Worm (Caenorhabditis elegans) whole organism, L2 larva: Measurements from ENCODE around the gene fbxa-170.

ENCODE experiments used
- F13H6.1 ChIP-seq: sonication (generic microtip); optimal IDR thresholded peaks from 2 replicates; lab custom pipeline; 2016; ENCODE audit warnings: missing genetic modification characterization, missing compliant biosample characterization
- Y55F3AM.14 ChIP-seq: fragments of 200-800 bp; sonication (Bioruptor generic); optimal IDR thresholded peaks from 2 replicates; lab custom pipeline; 2018; ENCODE audit warnings: mild to moderate bottlenecking, missing genetic modification characterization, missing compliant biosample characterization
- alr-1 ChIP-seq: fragments of 150-350 bp; optimal IDR thresholded peaks from 2 replicates; lab custom pipeline; 2014; ENCODE audit warnings: missing biosample characterization, missing genetic modification characterization
- blmp-1 ChIP-seq: sonication (generic microtip); optimal IDR thresholded peaks from 2 replicates; lab custom pipeline; 2017; ENCODE audit warnings: missing genetic modification characterization, mild to moderate bottlenecking, missing compliant biosample characterization, antibody characterized with exemption, moderate library complexity; ENCODE audit not compliant: insufficient read depth
- ceh-16 ChIP-seq: fragments of 150-350 bp; optimal IDR thresholded peaks from 2 replicates; lab custom pipeline; 2014; ENCODE audit warnings: missing biosample characterization, missing genetic modification characterization
- ceh-82 ChIP-seq: fragments of 150-350 bp; optimal IDR thresholded peaks from 2 replicates; lab custom pipeline; 2014; ENCODE audit warnings: missing biosample characterization, missing genetic modification characterization
- crh-2 ChIP-seq: sonication (generic microtip); optimal IDR thresholded peaks from 2 replicates; lab custom pipeline; 2017; ENCODE audit warnings: missing biosample characterization, missing genetic modification characterization
- dmd-4 ChIP-seq: sonication (generic microtip); optimal IDR thresholded peaks from 2 replicates; lab custom pipeline; 2017; ENCODE audit warnings: missing biosample characterization, missing genetic modification characterization
- elt-1 ChIP-seq: fragments of 150-350 bp; optimal IDR thresholded peaks from 2 replicates; lab custom pipeline; 2014; ENCODE audit warnings: missing biosample characterization, missing genetic modification characterization
- elt-3 ChIP-seq: sonication (generic microtip); optimal IDR thresholded peaks from 2 replicates; lab custom pipeline; 2017; ENCODE audit warnings: missing biosample characterization, missing genetic modification characterization
- fos-1 ChIP-seq: fragments of 150-350 bp; optimal IDR thresholded peaks from 2 replicates; lab custom pipeline; 2014; ENCODE audit warnings: missing biosample characterization, missing genetic modification characterization
- lin-11 ChIP-seq: fragments of 150-350 bp; sonication (generic microtip); optimal IDR thresholded peaks from 2 replicates; lab custom pipeline; 2014; ENCODE audit warnings: missing biosample characterization, missing genetic modification characterization, inconsistent platforms, mixed read lengths
- lin-13 ChIP-seq: fragments of 150-350 bp; optimal IDR thresholded peaks from 2 replicates; lab custom pipeline; 2014; ENCODE audit warnings: missing biosample characterization, missing genetic modification reagents, missing genetic modification characterization
- lin-39 ChIP-seq: fragments of 150-350 bp; optimal IDR thresholded peaks from 2 replicates; lab custom pipeline; 2014; ENCODE audit warnings: missing biosample characterization, missing genetic modification reagents, missing genetic modification characterization
- lsy-2 ChIP-seq, 2 experiments: fragments of 150-350 bp in 1 of 2; sonication (generic microtip) in 1 of 2; optimal IDR thresholded peaks; 2 replicates each; lab custom pipeline; 2014 to 2017; ENCODE audit warnings: missing biosample characterization in 2 of 2, missing genetic modification characterization in 2 of 2
- mab-5 ChIP-seq: fragments of 150-350 bp; optimal IDR thresholded peaks from 2 replicates; lab custom pipeline; 2014; ENCODE audit warnings: missing biosample characterization, missing genetic modification characterization
- mbf-1 ChIP-seq: sonication (generic microtip); optimal IDR thresholded peaks from 2 replicates; lab custom pipeline; 2017; ENCODE audit warnings: missing biosample characterization, missing genetic modification characterization
- nhr-11 ChIP-seq: fragments of 150-350 bp; optimal IDR thresholded peaks from 2 replicates; lab custom pipeline; 2014; ENCODE audit warnings: missing biosample characterization, missing genetic modification characterization
- nhr-12 ChIP-seq: fragments of 150-350 bp; optimal IDR thresholded peaks from 2 replicates; lab custom pipeline; 2014; ENCODE audit warnings: missing biosample characterization, missing genetic modification characterization
- nhr-129 ChIP-seq: fragments of 150-350 bp; optimal IDR thresholded peaks from 2 replicates; lab custom pipeline; 2014; ENCODE audit warnings: missing biosample characterization, missing genetic modification characterization
- nhr-21 ChIP-seq: fragments of 150-350 bp; optimal IDR thresholded peaks from 2 replicates; lab custom pipeline; 2014; ENCODE audit warnings: missing biosample characterization, missing genetic modification characterization
- nhr-23 ChIP-seq: fragments of 150-350 bp; optimal IDR thresholded peaks from 2 replicates; lab custom pipeline; 2014; ENCODE audit warnings: missing biosample characterization, missing genetic modification reagents, missing genetic modification characterization
- nhr-237 ChIP-seq: fragments of 150-350 bp; optimal IDR thresholded peaks from 2 replicates; lab custom pipeline; 2014; ENCODE audit warnings: missing biosample characterization, missing genetic modification characterization
- nhr-25 ChIP-seq: fragments of 150-350 bp; sonication (generic microtip); optimal IDR thresholded peaks from 3 replicates; lab custom pipeline; 2014; ENCODE audit warnings: missing biosample characterization, missing genetic modification characterization
- nhr-6 ChIP-seq: fragments of 150-350 bp; optimal IDR thresholded peaks from 2 replicates; lab custom pipeline; 2014; ENCODE audit warnings: missing biosample characterization, missing genetic modification characterization
- nhr-77 ChIP-seq: fragments of 150-350 bp; optimal IDR thresholded peaks from 2 replicates; lab custom pipeline; 2014; ENCODE audit warnings: missing biosample characterization, missing genetic modification characterization
- peb-1 ChIP-seq: fragments of 150-350 bp; optimal IDR thresholded peaks from 2 replicates; lab custom pipeline; 2014; ENCODE audit warnings: missing biosample characterization, missing genetic modification characterization
- sem-4 ChIP-seq: fragments of 150-350 bp; optimal IDR thresholded peaks from 2 replicates; lab custom pipeline; 2014; ENCODE audit warnings: missing biosample characterization, missing genetic modification reagents, missing genetic modification characterization
- sma-3 ChIP-seq: sonication (generic microtip); optimal IDR thresholded peaks from 2 replicates; lab custom pipeline; 2016; ENCODE audit warnings: missing genetic modification reagents, missing genetic modification characterization, missing compliant biosample characterization
- sma-9 ChIP-seq, 2 experiments: fragments of 150-350 bp in 1 of 2; sonication (generic microtip) in 1 of 2; optimal IDR thresholded peaks; 2 replicates each; lab custom pipeline; 2014 to 2016; ENCODE audit warnings: missing genetic modification characterization in 2 of 2, mild to moderate bottlenecking in 1 of 2, missing biosample characterization in 1 of 2, missing compliant biosample characterization in 1 of 2, missing genetic modification reagents in 1 of 2, moderate library complexity in 1 of 2
- unc-39 ChIP-seq: fragments of 150-350 bp; optimal IDR thresholded peaks from 2 replicates; lab custom pipeline; 2014; ENCODE audit warnings: missing biosample characterization, missing genetic modification characterization
- unc-55 ChIP-seq: fragments of 150-350 bp; sonication (generic microtip); optimal IDR thresholded peaks from 3 replicates; lab custom pipeline; 2014; ENCODE audit warnings: missing biosample characterization, missing genetic modification reagents, missing genetic modification characterization
- unc-62 ChIP-seq: fragments of 150-350 bp; optimal IDR thresholded peaks from 2 replicates; lab custom pipeline; 2014; ENCODE audit warnings: missing biosample characterization, missing genetic modification reagents, missing genetic modification characterization
- zag-1 ChIP-seq: fragments of 150-350 bp; optimal IDR thresholded peaks from 2 replicates; lab custom pipeline; 2014; ENCODE audit warnings: missing biosample characterization, missing genetic modification characterization
- ztf-11 ChIP-seq: sonication (generic microtip); optimal IDR thresholded peaks from 2 replicates; lab custom pipeline; 2017; ENCODE audit warnings: missing biosample characterization, missing genetic modification characterization

fbxa-170 gene

DNA sequence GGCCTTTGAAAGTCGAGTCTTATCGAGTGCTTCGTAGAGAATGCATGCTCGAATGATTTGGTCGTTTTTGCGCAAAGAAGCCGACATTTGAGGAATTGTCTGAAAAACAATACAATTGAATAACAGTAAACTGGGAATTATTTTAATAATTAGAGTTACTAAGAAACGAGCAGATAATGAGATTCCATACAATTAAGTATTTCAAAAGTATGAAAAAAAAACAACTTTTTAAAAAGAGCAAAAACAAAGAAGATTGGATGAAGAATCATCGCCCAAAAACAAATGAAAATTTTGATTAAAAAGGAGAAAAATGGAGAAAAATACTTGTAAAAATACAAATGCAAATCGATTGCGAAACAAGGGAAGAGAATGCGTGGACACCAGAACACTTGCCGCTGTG, at the start of gene fbxa-170:
Gene fbxa-170, minus strand, starts transcription at position 101 of the 400 bp plus-strand sequence.
- no peak for TF ChIP-seq dmd-4 (tag; lab: Kevin White, UChicago)
- no peak for TF ChIP-seq crh-2
- TF ChIP-seq nhr-237, result no peak
- no peak for TF ChIP-seq sma-3 (GFP tag; lab: Kevin White, UChicago)
- no peak for TF ChIP-seq lin-39
- no peak for TF ChIP-seq lsy-2 (tag; optimal IDR thresholded peaks at IDR 0.05; lab: Kevin White, UChicago)
- TF ChIP-seq elt-1 (tag; lab: Kevin White, UChicago), result no peak
- no peak for TF ChIP-seq unc-39 (tag; lab: Kevin White, UChicago)
- TF ChIP-seq, all 48 proteins: peak for 0

ce11 chrX:1727056-1727455, 49.1 kb upstream of the fbxa-170 start, which contains the start of gene F07G6.2:
Gene F07G6.2, plus strand, starts transcription at chrX:1727356.
- no peak for TF ChIP-seq ceh-82 (tag; lab: Kevin White, UChicago)
- TF ChIP-seq sma-9 (GFP tag; optimal IDR thresholded peaks at IDR 0.05; lab: Kevin White, UChicago), result no peak
- no peak for TF ChIP-seq sma-9 (tag; optimal IDR thresholded peaks at IDR 0.05; lab: Kevin White, UChicago)
- TF ChIP-seq unc-55 (GFP tag; lab: Kevin White, UChicago), result no peak
- TF ChIP-seq elt-1 (tag; lab: Kevin White, UChicago), result no peak
- no peak for TF ChIP-seq lin-11 (tag; lab: Kevin White, UChicago)
- no peak for TF ChIP-seq nhr-23 (tag; lab: Kevin White, UChicago)
- no peak for TF ChIP-seq nhr-11 (tag; lab: Kevin White, UChicago)
- TF ChIP-seq ceh-16 (tag; lab: Kevin White, UChicago), result no peak
- TF ChIP-seq F13H6.1, result no peak
- TF ChIP-seq nhr-129 (tag; lab: Kevin White, UChicago), result no peak
- no peak for TF ChIP-seq alr-1
- TF ChIP-seq elt-3 (tag; lab: Kevin White, UChicago), result no peak
- TF ChIP-seq lin-39, result no peak
- TF ChIP-seq blmp-1, result no peak
- no peak for TF ChIP-seq nhr-77 (tag; lab: Kevin White, UChicago)
- no peak for TF ChIP-seq dmd-4 (tag; lab: Kevin White, UChicago)
- TF ChIP-seq mbf-1 (tag; lab: Kevin White, UChicago), result no peak
- no peak for TF ChIP-seq sma-3 (GFP tag; lab: Kevin White, UChicago)
- TF ChIP-seq nhr-12 (tag; lab: Kevin White, UChicago), result no peak

- no peak for TF ChIP-seq zag-1 (tag; lab: Kevin White, UChicago)
Measured at ce11 chrX:1720359-1720758, 42.4 kb upstream of the fbxa-170 start, which contains the start of gene F07G6.8. Gene F07G6.8, minus strand, starts transcription at chrX:1720459.

DNA sequence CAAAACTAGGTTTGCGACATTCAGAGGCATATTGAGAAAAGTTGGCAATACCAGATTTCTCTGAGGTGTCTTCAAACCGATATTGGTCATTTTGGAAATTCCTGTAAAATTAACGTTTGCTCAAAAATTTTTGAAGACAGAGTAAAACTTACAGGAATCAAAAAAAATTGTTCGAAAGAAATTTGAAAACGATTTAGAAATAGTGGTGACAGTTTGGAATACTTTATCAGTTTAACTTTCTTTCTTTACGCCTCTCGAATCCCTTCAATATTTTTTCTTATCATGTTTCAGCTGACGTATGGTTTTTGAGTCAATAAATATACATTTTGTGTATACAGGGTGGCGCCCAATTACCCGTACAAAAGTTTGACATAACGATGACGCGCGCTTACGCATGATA, 40.6 kb upstream of the fbxa-170 start, which contains the start of gene fbxa-53:
Gene fbxa-53, minus strand, starts transcription at position 101 of the 400 bp plus-strand sequence.
- TF ChIP-seq nhr-21 (tag; lab: Kevin White, UChicago), result no peak
- TF ChIP-seq lin-13 (GFP tag; lab: Kevin White, UChicago), result no peak
- no peak for TF ChIP-seq lin-11 (tag; lab: Kevin White, UChicago)
- no peak for TF ChIP-seq Y55F3AM.14
- no peak for TF ChIP-seq mab-5 (tag; lab: Kevin White, UChicago)
- TF ChIP-seq nhr-25 (tag; lab: Kevin White, UChicago), result no peak

DNA sequence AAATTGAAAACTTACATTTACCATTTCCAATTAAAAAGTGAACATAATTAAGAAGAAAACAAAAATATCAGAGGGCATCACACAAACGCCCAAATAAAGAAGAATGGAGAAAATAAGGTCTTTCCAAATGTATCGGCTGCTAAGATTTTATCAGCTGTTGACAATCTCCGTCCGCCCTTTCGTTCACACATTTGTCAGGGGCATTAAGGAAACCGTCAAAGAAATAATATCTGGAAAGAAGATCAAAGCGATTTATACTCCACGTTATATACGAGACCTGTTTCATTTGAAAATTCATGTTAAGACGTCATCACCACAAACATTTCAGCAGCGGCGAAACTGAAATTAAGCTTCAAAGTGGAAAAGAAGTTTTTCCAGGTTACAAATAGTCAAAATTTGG, 34.6 kb upstream of the fbxa-170 start, which contains the start of gene fbxa-52:
Gene fbxa-52, minus strand, starts transcription at position 101 of the 400 bp plus-strand sequence.
- TF ChIP-seq mbf-1 (tag; lab: Kevin White, UChicago), result no peak
- no peak for TF ChIP-seq unc-62 (GFP tag; lab: Kevin White, UChicago)
- TF ChIP-seq ztf-11 (tag; lab: Kevin White, UChicago), result no peak
- no peak for TF ChIP-seq ceh-82 (tag; lab: Kevin White, UChicago)
- TF ChIP-seq nhr-6 (tag; lab: Kevin White, UChicago), result no peak
- TF ChIP-seq zag-1 (tag; lab: Kevin White, UChicago), result no peak
- TF ChIP-seq F13H6.1, result no peak
- TF ChIP-seq peb-1 (tag; lab: Kevin White, UChicago), result no peak
- TF ChIP-seq fos-1 (tag; lab: Kevin White, UChicago), result no peak
- TF ChIP-seq lsy-2 (tag; optimal IDR thresholded peaks at IDR 0.05; lab: Kevin White, UChicago), result no peak
- TF ChIP-seq nhr-21 (tag; lab: Kevin White, UChicago), result no peak
- TF ChIP-seq nhr-12 (tag; lab: Kevin White, UChicago), result no peak
- TF ChIP-seq sem-4 (tag; lab: Kevin White, UChicago), result no peak
- no peak for TF ChIP-seq lin-13 (GFP tag; lab: Kevin White, UChicago)
